Worm (Caenorhabditis elegans) whole organism, midembryonic: ENCODE measurements around the gene Y50D7A.10.

ENCODE experiments used
- T22C8.4 ChIP-seq: fragments of 200-800 bp; sonication (Bioruptor generic); IDR thresholded peaks from 2 replicates; pipeline ENCODE4 v1.3.6; 2022; ENCODE audit warnings: missing genetic modification characterization, missing compliant biosample characterization
- cog-1 ChIP-seq: sonication (generic microtip); optimal IDR thresholded peaks from 2 replicates; lab custom pipeline; 2016; ENCODE audit warnings: missing genetic modification characterization, missing compliant biosample characterization
- flt-1 ChIP-seq: fragments of 200-800 bp; sonication (Bioruptor generic); IDR thresholded peaks from 2 replicates; pipeline ENCODE4 v1.3.6; 2022; ENCODE audit warnings: missing genetic modification characterization, missing compliant biosample characterization
- klf-2 ChIP-seq: fragments of 200-800 bp; sonication (Bioruptor generic); conservative IDR thresholded peaks from 2 replicates; pipeline ENCODE4 v1.3.6; 2022; ENCODE audit warnings: missing genetic modification reagents, missing genetic modification characterization, missing compliant biosample characterization
- med-1 ChIP-seq: sonication (generic microtip); optimal IDR thresholded peaks from 2 replicates; lab custom pipeline; 2017; ENCODE audit warnings: missing genetic modification characterization, mild to moderate bottlenecking, missing compliant biosample characterization, antibody characterized with exemption, missing genetic modification reagents; ENCODE audit not compliant: insufficient read depth
- ref-1 ChIP-seq: fragments of 200-800 bp; sonication (Bioruptor generic); conservative IDR thresholded peaks from 2 replicates; pipeline ENCODE4 v1.3.6; 2022; ENCODE audit warnings: missing genetic modification reagents, missing genetic modification characterization, missing compliant biosample characterization
- tab-1 ChIP-seq: fragments of 200-800 bp; sonication (Bioruptor generic); IDR thresholded peaks from 2 replicates; pipeline ENCODE4 v1.3.6; 2022; ENCODE audit warnings: missing genetic modification characterization, missing compliant biosample characterization
- ztf-23 ChIP-seq: fragments of 200-800 bp; sonication (Bioruptor generic); IDR thresholded peaks from 2 replicates; pipeline ENCODE4 v1.3.6; 2022; ENCODE audit warnings: missing genetic modification reagents, missing genetic modification characterization, missing compliant biosample characterization
- ztf-29 ChIP-seq: fragments of 200-800 bp; sonication (Bioruptor generic); IDR thresholded peaks from 2 replicates; pipeline ENCODE4 v1.3.6; 2022; ENCODE audit warnings: missing genetic modification reagents, missing genetic modification characterization, missing compliant biosample characterization

Gene Y50D7A.10

ce11 chrIII:312873-313272 is 2.4 kb upstream of the Y50D7A.10 start:
- TF ChIP-seq flt-1 (GFP tag; lab: Robert Waterston, UW) = no peak
- no peak for TF ChIP-seq med-1
- no peak for TF ChIP-seq cog-1 (tag; lab: Kevin White, UChicago)
- no peak for TF ChIP-seq ref-1 (GFP tag; lab: Robert Waterston, UW)
- no peak for TF ChIP-seq klf-2 (GFP tag; lab: Robert Waterston, UW)
- TF ChIP-seq tab-1 (GFP tag; lab: Robert Waterston, UW) = no peak
- no peak for TF ChIP-seq ztf-29 (GFP tag; lab: Robert Waterston, UW)
- no peak for TF ChIP-seq ztf-23 (GFP tag; lab: Robert Waterston, UW)
- no peak for TF ChIP-seq T22C8.4 (GFP tag; lab: Robert Waterston, UW)

- TF ChIP-seq T22C8.4 (GFP tag; lab: Robert Waterston, UW) = no peak
- TF ChIP-seq ztf-29 (GFP tag; lab: Robert Waterston, UW) = no peak
- no peak for TF ChIP-seq flt-1 (GFP tag; lab: Robert Waterston, UW)
- TF ChIP-seq ztf-23 (GFP tag; lab: Robert Waterston, UW) = no peak
- no peak for TF ChIP-seq ref-1 (GFP tag; lab: Robert Waterston, UW)
- TF ChIP-seq klf-2 (GFP tag; lab: Robert Waterston, UW) = no peak
- no peak for TF ChIP-seq tab-1 (GFP tag; lab: Robert Waterston, UW)
- TF ChIP-seq cog-1 (tag; lab: Kevin White, UChicago) = no peak
- no peak for TF ChIP-seq med-1
Observed at ce11 chrIII:343141-343345, 27.8 kb downstream of the Y50D7A.10 start, which contains the start of gene Y50D7A.8. Gene Y50D7A.8, minus strand, starts transcription at chrIII:343241.

- TF ChIP-seq T22C8.4 (GFP tag; lab: Robert Waterston, UW) = no peak
- TF ChIP-seq klf-2 (GFP tag; lab: Robert Waterston, UW) = no peak
- no peak for TF ChIP-seq ref-1 (GFP tag; lab: Robert Waterston, UW)
Observed at ce11 chrIII:343346-344220, 28.3 kb downstream of the Y50D7A.10 start.

ce11 chrIII:344322-344721 is 29.1 kb downstream of the Y50D7A.10 start:
- TF ChIP-seq T22C8.4 (GFP tag; lab: Robert Waterston, UW) = no peak
- TF ChIP-seq cog-1 (tag; lab: Kevin White, UChicago) = no peak
- no peak for TF ChIP-seq med-1
- no peak for TF ChIP-seq flt-1 (GFP tag; lab: Robert Waterston, UW)
- no peak for TF ChIP-seq ztf-23 (GFP tag; lab: Robert Waterston, UW)
- TF ChIP-seq klf-2 (GFP tag; lab: Robert Waterston, UW) = no peak
- TF ChIP-seq tab-1 (GFP tag; lab: Robert Waterston, UW) = no peak
- no peak for TF ChIP-seq ztf-29 (GFP tag; lab: Robert Waterston, UW)
- TF ChIP-seq ref-1 (GFP tag; lab: Robert Waterston, UW) = no peak

- TF ChIP-seq med-1 (no peak), flt-1 (GFP tag; lab: Robert Waterston, UW) (peak; percentile 54; the same call in 1 of the 2 replicates), tab-1 (GFP tag; lab: Robert Waterston, UW) (0 out of 2 replicates have a peak, but pooled peaks have one; percentile 60), cog-1 (tag; lab: Kevin White, UChicago) (no peak)
Observed at ce11 chrIII:345503-345902, 30.2 kb downstream of the Y50D7A.10 start.

ce11 chrIII:346942-347341 is 31.7 kb downstream of the Y50D7A.10 start:
- TF ChIP-seq ztf-23 (GFP tag; lab: Robert Waterston, UW) (no peak), cog-1 (tag; lab: Kevin White, UChicago) (no peak)

ce11 chrIII:347351-347750 is 32.1 kb downstream of the Y50D7A.10 start:
- TF ChIP-seq ztf-23 (GFP tag; lab: Robert Waterston, UW) (no peak), klf-2 (GFP tag; lab: Robert Waterston, UW) (no peak), cog-1 (tag; lab: Kevin White, UChicago) (no peak), tab-1 (GFP tag; lab: Robert Waterston, UW) (no peak), ref-1 (GFP tag; lab: Robert Waterston, UW) (no peak), flt-1 (GFP tag; lab: Robert Waterston, UW) (no peak), med-1 (no peak), T22C8.4 (GFP tag; lab: Robert Waterston, UW) (no peak), ztf-29 (GFP tag; lab: Robert Waterston, UW) (no peak)

- no peak for TF ChIP-seq ztf-29 (GFP tag; lab: Robert Waterston, UW)
- no peak for TF ChIP-seq med-1
- TF ChIP-seq T22C8.4 (GFP tag; lab: Robert Waterston, UW) = no peak
- TF ChIP-seq flt-1 (GFP tag; lab: Robert Waterston, UW) = no peak
- TF ChIP-seq ref-1 (GFP tag; lab: Robert Waterston, UW) = no peak
- TF ChIP-seq ztf-23 (GFP tag; lab: Robert Waterston, UW) = no peak
- no peak for TF ChIP-seq klf-2 (GFP tag; lab: Robert Waterston, UW)
Observed at ce11 chrIII:348465-348864, 33.2 kb downstream of the Y50D7A.10 start.

- TF ChIP-seq ztf-23 (GFP tag; lab: Robert Waterston, UW) = 0 out of 2 replicates have a peak, but pooled peaks have one; percentile 10
- TF ChIP-seq flt-1 (GFP tag; lab: Robert Waterston, UW) = no peak; the same call in 1 of the 2 replicates
- TF ChIP-seq cog-1 (tag; lab: Kevin White, UChicago) = peak; percentile 50
- TF ChIP-seq klf-2 (GFP tag; lab: Robert Waterston, UW) = no peak
- TF ChIP-seq T22C8.4 (GFP tag; lab: Robert Waterston, UW) = peak; percentile 87
Observed at ce11 chrIII:349511-350165, 34.4 kb downstream of the Y50D7A.10 start.
